Fruit fly (Drosophila melanogaster): ENCODE results near the gene gwl.

The gwl gene

DNA sequence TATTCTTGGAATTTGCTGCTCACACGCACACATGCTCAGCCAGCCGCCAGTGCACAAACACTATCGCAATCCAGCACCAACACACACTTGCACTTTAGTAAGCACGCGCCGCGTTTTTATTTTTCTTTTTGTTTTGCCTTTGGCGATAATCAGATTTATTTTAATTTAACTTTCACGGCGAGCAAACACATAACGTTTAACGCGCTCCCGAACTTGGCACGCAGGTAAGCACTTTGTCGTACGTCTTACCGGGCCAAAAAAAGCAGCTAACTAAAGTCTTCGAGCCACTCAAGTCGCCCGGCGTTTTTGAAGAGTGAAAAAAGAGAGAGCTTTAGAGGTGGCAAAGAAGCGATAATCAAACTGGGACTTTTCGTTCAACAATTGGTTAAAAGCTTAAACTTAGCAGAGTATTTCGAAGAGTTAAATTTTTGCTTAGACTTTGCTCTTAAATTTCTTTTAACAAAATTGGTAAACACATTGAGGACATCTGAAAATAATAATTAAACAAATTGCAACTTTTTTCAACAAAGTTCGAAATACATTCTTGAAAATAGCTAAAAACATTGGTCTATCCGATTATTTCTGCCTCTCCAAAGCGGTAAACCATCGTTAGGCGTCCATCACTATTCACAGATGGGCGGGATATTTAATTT, 2.8 kb upstream of the gwl start, which contains the start of gene Mekk1 (continued):
- no peak for TF ChIP-seq CG4854 (GFP tag; optimal IDR thresholded peaks at IDR 0.05)
- TF ChIP-seq CG15073 (GFP tag; optimal IDR thresholded peaks at IDR 0.05) = no peak
- TF ChIP-seq Oli (tag; optimal IDR thresholded peaks at IDR 0.05) = peak; percentile 4
- TF ChIP-seq z (GFP tag; IDR thresholded peaks at IDR 0.05) = no peak
- TF ChIP-seq BtbVII (GFP tag; optimal IDR thresholded peaks at IDR 0.05) = no peak
- TF ChIP-seq HmgD (GFP tag; optimal IDR thresholded peaks at IDR 0.05) = peak; percentile 38
- TF ChIP-seq jumu (GFP tag; optimal IDR thresholded peaks at IDR 0.05) = peak; percentile 53
- TF ChIP-seq Sry-δ (GFP tag; optimal IDR thresholded peaks at IDR 0.05) = peak; percentile 96
- no peak for TF ChIP-seq wek (GFP tag; optimal IDR thresholded peaks at IDR 0.05)
- TF ChIP-seq pum (GFP tag; optimal IDR thresholded peaks at IDR 0.05) = peak; percentile 20
- no peak for TF ChIP-seq br (optimal IDR thresholded peaks at IDR 0.05)
- TF ChIP-seq al (GFP tag; IDR thresholded peaks at IDR 0.05) = peak; percentile 39; the same call in 1 of the 2 replicates
- TF ChIP-seq ara (GFP tag; IDR thresholded peaks at IDR 0.05) = no peak
- no peak for TF ChIP-seq tll (GFP tag; optimal IDR thresholded peaks at IDR 0.05)
- TF ChIP-seq Hmr (GFP tag; optimal IDR thresholded peaks at IDR 0.05) = peak; percentile 53
- TF ChIP-seq CG32767 (GFP tag; IDR thresholded peaks at IDR 0.05) = no peak
- no peak for TF ChIP-seq da (GFP tag; optimal IDR thresholded peaks at IDR 0.05)
- TF ChIP-seq grau (tag; optimal IDR thresholded peaks at IDR 0.05) = peak; percentile 60
- no peak for TF ChIP-seq slp2 (GFP tag; optimal IDR thresholded peaks at IDR 0.05)
- TF ChIP-seq p53 (GFP tag; optimal IDR thresholded peaks at IDR 0.05) = no peak
- no peak for TF ChIP-seq bigmax (GFP tag; optimal IDR thresholded peaks at IDR 0.05)
- no peak for TF ChIP-seq CG12744 (GFP tag; optimal IDR thresholded peaks at IDR 0.05)
- TF ChIP-seq schlank (tag; optimal IDR thresholded peaks at IDR 0.05) = no peak
- peak; percentile 21 for TF ChIP-seq Hmx (GFP tag; optimal IDR thresholded peaks at IDR 0.05)
- peak; percentile 38; the same call in 1 of the 3 replicates for TF ChIP-seq dysf (GFP tag; IDR thresholded peaks at IDR 0.05)
- TF ChIP-seq Tbp (GFP tag; optimal IDR thresholded peaks at IDR 0.05) = no peak
- peak; percentile 58 for TF ChIP-seq CG17361 (GFP tag; IDR thresholded peaks at IDR 0.05)
- no peak for TF ChIP-seq ab (GFP tag; optimal IDR thresholded peaks at IDR 0.05)
- TF ChIP-seq CG16863 (GFP tag; optimal IDR thresholded peaks at IDR 0.05) = no peak
- peak; percentile 65 for TF ChIP-seq Nf-YC (tag; optimal IDR thresholded peaks at IDR 0.05)
- TF ChIP-seq croc (GFP tag; conservative IDR thresholded peaks at IDR 0.05) = no peak
- no peak for TF ChIP-seq so (GFP tag; IDR thresholded peaks at IDR 0.05)
- no peak for TF ChIP-seq CG14667 (GFP tag; IDR thresholded peaks at IDR 0.05)
- TF ChIP-seq CG9932 (GFP tag; IDR thresholded peaks at IDR 0.05) = peak; percentile 76
- TF ChIP-seq lab (GFP tag; optimal IDR thresholded peaks at IDR 0.05) = peak; percentile 53
- TF ChIP-seq CG10654 (GFP tag; optimal IDR thresholded peaks at IDR 0.05) = peak; percentile 6
- no peak for TF ChIP-seq CG2199 (GFP tag; IDR thresholded peaks at IDR 0.05)
- peak; percentile 4 for TF ChIP-seq CG4617 (GFP tag; optimal IDR thresholded peaks at IDR 0.05; ENCODE audit: borderline replicate concordance)
- no peak for TF ChIP-seq sd (tag; optimal IDR thresholded peaks at IDR 0.05)
- peak; percentile 56 for TF ChIP-seq Meics (GFP tag; optimal IDR thresholded peaks at IDR 0.05)
- TF ChIP-seq bsh (GFP tag; optimal IDR thresholded peaks at IDR 0.05) = peak in 1 of 2 experiments; percentile 51
- peak; percentile 66; the same call in 1 of the 4 replicates for TF ChIP-seq chinmo (GFP tag; IDR thresholded peaks at IDR 0.05; ENCODE audit: partially characterized antibody)
- TF ChIP-seq D19B (GFP tag; optimal IDR thresholded peaks at IDR 0.05) = peak; percentile 39
- no peak for TF ChIP-seq CG7963 (GFP tag; IDR thresholded peaks at IDR 0.05; ENCODE audit: partially characterized antibody)
- no peak for TF ChIP-seq Hr78 (GFP tag; optimal IDR thresholded peaks at IDR 0.05)
- TF ChIP-seq CG9797 (GFP tag; optimal IDR thresholded peaks at IDR 0.05) = no peak
- TF ChIP-seq insv (GFP tag; optimal IDR thresholded peaks at IDR 0.05) = no peak
- TF ChIP-seq Optix (GFP tag; IDR thresholded peaks at IDR 0.05) = no peak
- no peak for TF ChIP-seq chm (GFP tag; IDR thresholded peaks at IDR 0.05)
- TF ChIP-seq mld (GFP tag; IDR thresholded peaks at IDR 0.05; ENCODE audit: partially characterized antibody) = no peak
